Fruit fly (Drosophila melanogaster) whole organism, wandering third instar larva: Measurements from ENCODE around the gene CG32683.

Source experiments
- Abd-B ChIP-seq: fragments of >200 bp; optimal IDR thresholded peaks from 2 replicates; lab custom pipeline; 2017; ENCODE audit warnings: missing biosample characterization, missing genetic modification characterization
- CG32264 ChIP-seq: fragments of 200-800 bp; sonication (Bioruptor generic); optimal IDR thresholded peaks from 2 replicates; lab custom pipeline; 2016; ENCODE audit warnings: missing biosample characterization, missing genetic modification characterization
- CG9705 ChIP-seq: fragments of 200-800 bp; sonication (Bioruptor generic); optimal IDR thresholded peaks from 2 replicates; lab custom pipeline; 2018; ENCODE audit warnings: missing biosample characterization, mild to moderate bottlenecking, missing genetic modification characterization
- CrebA ChIP-seq: fragments of 200-800 bp; sonication (Bioruptor generic); optimal IDR thresholded peaks from 2 replicates; lab custom pipeline; 2016; ENCODE audit warnings: missing biosample characterization, mild to moderate bottlenecking, missing genetic modification characterization, borderline replicate concordance
- Dfd ChIP-seq: fragments of >200 bp; optimal IDR thresholded peaks from 2 replicates; lab custom pipeline; 2017; ENCODE audit warnings: missing biosample characterization, missing genetic modification characterization
- HLH106 ChIP-seq: fragments of 200-800 bp; optimal IDR thresholded peaks from 3 replicates; lab custom pipeline; 2019; ENCODE audit warnings: missing biosample characterization, mild to moderate bottlenecking, missing genetic modification characterization, moderate library complexity
- Hnf4 ChIP-seq: fragments of 200-800 bp; sonication (Bioruptor generic); optimal IDR thresholded peaks from 2 replicates; lab custom pipeline; 2016; ENCODE audit warnings: missing biosample characterization, mild to moderate bottlenecking, missing genetic modification characterization
- Hr83 ChIP-seq: fragments of 200-300 bp; sonication (Bioruptor generic); optimal IDR thresholded peaks from 2 replicates; lab custom pipeline; 2016; ENCODE audit warnings: missing biosample characterization, mild to moderate bottlenecking, missing genetic modification characterization, moderate library complexity; ENCODE audit not compliant: poor library complexity, severe bottlenecking
- Jra ChIP-seq: sonication (Bioruptor generic); optimal IDR thresholded peaks from 2 replicates; lab custom pipeline; 2016; ENCODE audit warnings: missing biosample characterization, missing genetic modification characterization
- Mio ChIP-seq: sonication (Bioruptor generic); optimal IDR thresholded peaks from 2 replicates; lab custom pipeline; 2016; ENCODE audit warnings: missing biosample characterization, missing genetic modification characterization
- Myc ChIP-seq: fragments of >200 bp; optimal IDR thresholded peaks from 2 replicates; lab custom pipeline; 2017
- N ChIP-seq: fragments of >200 bp; optimal IDR thresholded peaks from 2 replicates; lab custom pipeline; 2018; ENCODE audit warnings: missing biosample characterization, missing external identifiers, missing genetic modification characterization
- OdsH ChIP-seq: fragments of 200-800 bp; sonication (Bioruptor generic); optimal IDR thresholded peaks from 2 replicates; lab custom pipeline; 2016; ENCODE audit warnings: missing biosample characterization, mild to moderate bottlenecking, missing genetic modification characterization
- Sp1 ChIP-seq: fragments of 200-800 bp; sonication (Bioruptor generic); optimal IDR thresholded peaks from 3 replicates; lab custom pipeline; 2019; ENCODE audit warnings: missing biosample characterization, mild to moderate bottlenecking, missing genetic modification characterization, moderate library complexity
- Vsx2 ChIP-seq: fragments of 200-300, 225-300 bp; sonication (Bioruptor generic); optimal IDR thresholded peaks from 2 replicates; lab custom pipeline; 2018; ENCODE audit warnings: missing biosample characterization, missing genetic modification characterization; ENCODE audit not compliant: partially characterized antibody
- br ChIP-seq: fragments of 200-800 bp; sonication (Bioruptor generic); optimal IDR thresholded peaks from 2 replicates; lab custom pipeline; 2016; ENCODE audit warnings: missing biosample characterization, missing genetic modification characterization
- brk ChIP-seq: fragments of 200-800 bp; sonication (Bioruptor generic); optimal IDR thresholded peaks from 2 replicates; lab custom pipeline; 2016; ENCODE audit warnings: missing biosample characterization, mild to moderate bottlenecking, missing genetic modification characterization
- dl ChIP-seq, 2 experiments: fragments of 175-275, 200-275 bp in 1 of 2; fragments of 200-275 bp in 1 of 2; sonication (Bioruptor generic); optimal IDR thresholded peaks; lab custom pipeline; 2018; ENCODE audit warnings: mild to moderate bottlenecking in 2 of 2, missing biosample characterization in 2 of 2, missing genetic modification characterization in 2 of 2, moderate library complexity in 2 of 2; ENCODE audit not compliant: partially characterized antibody in 2 of 2, insufficient read depth in 1 of 2
- dsf ChIP-seq: sonication (Bioruptor generic); optimal IDR thresholded peaks from 2 replicates; lab custom pipeline; 2016; ENCODE audit warnings: missing biosample characterization, missing genetic modification characterization, borderline replicate concordance
- ey ChIP-seq: fragments of 200-800 bp; sonication (Bioruptor generic); optimal IDR thresholded peaks from 2 replicates; lab custom pipeline; 2016; ENCODE audit warnings: missing biosample characterization, missing genetic modification characterization
- foxo ChIP-seq, 2 experiments: fragments of 200-800 bp; sonication (Bioruptor generic); optimal IDR thresholded peaks; 2 replicates in 1 of 2; 3 replicates in 1 of 2; lab custom pipeline; 2016 to 2017; ENCODE audit warnings: missing biosample characterization in 2 of 2, missing genetic modification characterization in 2 of 2
- fru ChIP-seq: fragments of 200-800 bp; sonication (Bioruptor generic); optimal IDR thresholded peaks from 3 replicates; lab custom pipeline; 2016; ENCODE audit warnings: missing biosample characterization, mild to moderate bottlenecking, missing genetic modification characterization
- h ChIP-seq: fragments of 200-800 bp; sonication (Bioruptor generic); optimal IDR thresholded peaks from 3 replicates; lab custom pipeline; 2016; ENCODE audit warnings: missing biosample characterization, mild to moderate bottlenecking, missing genetic modification characterization
- jim ChIP-seq: fragments of 175-275, 200-325 bp; sonication (Bioruptor generic); optimal IDR thresholded peaks from 2 replicates; lab custom pipeline; 2016; ENCODE audit warnings: missing biosample characterization, mild to moderate bottlenecking, missing genetic modification characterization
- lola ChIP-seq: fragments of >200 bp; optimal IDR thresholded peaks from 2 replicates; lab custom pipeline; 2017; ENCODE audit warnings: missing biosample characterization, missing genetic modification characterization
- pan ChIP-seq: fragments of >200 bp; optimal IDR thresholded peaks from 2 replicates; lab custom pipeline; 2017
- psq ChIP-seq: fragments of 200-800 bp; sonication (Bioruptor generic); optimal IDR thresholded peaks from 3 replicates; lab custom pipeline; 2017; ENCODE audit warnings: missing biosample characterization, mild to moderate bottlenecking, missing genetic modification characterization, moderate library complexity
- rgr ChIP-seq: fragments of 200-800 bp; sonication (Bioruptor generic); optimal IDR thresholded peaks from 3 replicates; lab custom pipeline; 2016; ENCODE audit warnings: missing biosample characterization, mild to moderate bottlenecking, missing genetic modification characterization
- sv ChIP-seq: fragments of 200-800 bp; sonication (Bioruptor generic); optimal IDR thresholded peaks from 3 replicates; lab custom pipeline; 2016; ENCODE audit warnings: missing biosample characterization, missing genetic modification characterization
- tai ChIP-seq: sonication (Bioruptor generic); optimal IDR thresholded peaks from 2 replicates; lab custom pipeline; 2016; ENCODE audit warnings: missing biosample characterization, missing genetic modification characterization

Gene CG32683

DNA sequence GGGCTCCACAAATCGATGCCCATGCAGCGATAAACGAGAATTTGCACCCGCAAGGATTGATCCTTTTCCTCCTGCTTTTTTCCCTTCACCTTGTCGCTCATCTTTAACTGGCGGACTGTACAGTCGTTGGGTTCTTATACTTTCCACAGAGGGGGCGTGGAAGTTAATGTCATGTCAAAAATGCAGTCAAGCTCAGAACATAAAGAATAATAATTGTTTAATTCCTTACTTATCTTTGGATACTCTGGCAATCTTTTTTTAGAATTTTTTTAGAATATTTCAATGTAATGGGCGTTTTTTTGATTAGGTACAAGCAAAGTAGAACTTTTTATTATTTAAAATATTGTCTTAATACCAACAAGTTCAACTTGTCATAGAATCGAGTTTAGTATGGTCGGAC is 4.9 kb upstream of the CG32683 start, which contains the start of gene Or9a:
Gene Or9a, minus strand, starts transcription at position 101 of the 400 bp plus-strand sequence.
- TF ChIP-seq CG9705 (no peak), OdsH (no peak), lola (GFP tag; lab: Kevin White, UChicago) (no peak), Vsx2 (GFP tag; lab: Kevin White, UChicago) (no peak), dl (GFP tag; optimal IDR thresholded peaks at IDR 0.05; lab: Kevin White, UChicago; ENCODE audit: insufficient read depth in 1 of 2, partially characterized antibody in 2 of 2) (no peak), Dfd (GFP tag; lab: Kevin White, UChicago) (no peak), jim (GFP tag; lab: Kevin White, UChicago) (no peak), pan (no peak), h (no peak)

DNA sequence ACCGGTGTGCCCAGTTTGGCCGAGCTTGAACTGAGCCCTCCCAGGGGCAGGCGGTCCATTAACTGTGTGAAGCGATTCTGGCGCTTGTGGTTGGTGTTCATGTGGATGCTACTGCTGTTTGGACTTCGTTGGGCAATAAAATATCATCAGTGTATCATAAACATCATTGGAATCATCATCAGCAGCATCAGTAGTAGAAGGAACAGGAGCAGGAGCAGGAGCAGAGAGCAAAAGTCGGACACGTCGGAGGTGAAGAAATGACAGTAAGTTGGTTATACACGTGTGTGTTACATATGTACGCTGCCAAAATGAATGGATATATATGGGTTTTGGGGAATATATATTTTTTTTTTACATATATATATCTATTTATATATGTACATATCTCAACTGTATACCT is 22.0 kb downstream of the CG32683 start, which contains the start of gene CG12640:
Gene CG12640, minus strand, starts transcription at position 101 of the 400 bp plus-strand sequence.
- TF ChIP-seq tai (GFP tag; lab: Kevin White, UChicago) (no peak), Hnf4 (GFP tag; lab: Kevin White, UChicago) (no peak), dsf (GFP tag; lab: Kevin White, UChicago) (no peak)

DNA sequence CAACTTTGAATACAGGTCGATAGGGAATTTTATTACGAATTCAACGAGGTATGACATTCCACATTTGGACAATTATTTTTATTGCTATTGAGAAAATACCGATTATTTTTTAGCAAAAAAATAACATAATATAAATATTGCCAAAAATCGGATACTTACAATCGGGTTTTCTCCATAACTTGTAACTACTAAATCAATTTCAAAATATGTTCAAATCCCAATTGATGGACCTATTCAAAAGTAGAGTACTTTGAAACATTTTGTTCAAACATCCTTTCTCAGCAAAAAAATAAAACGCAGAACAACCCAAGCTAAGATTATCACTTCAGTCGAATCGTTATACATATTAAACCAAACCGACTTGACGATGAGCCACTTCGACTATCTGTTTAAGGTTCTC is 37.6 kb downstream of the CG32683 start, which contains the start of gene RabX2:
Gene RabX2, plus strand, starts transcription at position 301 of the 400 bp plus-strand sequence.
- no peak for TF ChIP-seq rgr (GFP tag; lab: Kevin White, UChicago)
- TF ChIP-seq dsf (GFP tag; lab: Kevin White, UChicago): no peak
- no peak for TF ChIP-seq Myc (lab: Kevin White, UChicago)
- TF ChIP-seq jim (GFP tag; lab: Kevin White, UChicago): no peak
- TF ChIP-seq CG9705: no peak
- TF ChIP-seq, all 38 proteins: peak for 0

DNA sequence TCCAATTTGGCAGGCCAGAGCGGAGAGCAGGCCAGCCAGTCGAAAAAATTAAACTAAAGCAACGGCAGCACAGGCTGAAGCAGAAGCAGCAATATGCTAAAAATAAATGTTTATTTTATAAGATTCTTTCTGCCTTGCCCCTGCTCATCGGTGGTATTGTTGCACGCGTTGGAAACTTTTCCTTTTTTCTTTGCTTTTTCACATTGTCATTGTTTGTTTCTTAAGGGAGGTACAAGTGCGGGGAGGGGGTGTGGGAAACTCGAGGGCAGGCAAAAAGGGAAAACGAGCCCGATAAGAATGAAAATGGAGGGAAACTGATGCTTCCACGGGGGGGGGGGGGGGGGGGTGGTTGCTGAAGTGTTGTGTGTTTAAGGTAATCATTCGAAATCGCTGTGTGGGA is 55.7 kb downstream of the CG32683 start:
- TF ChIP-seq Hr83: no peak
- no peak for TF ChIP-seq tai (GFP tag; lab: Kevin White, UChicago)
- TF ChIP-seq Dfd (GFP tag; lab: Kevin White, UChicago): no peak
- TF ChIP-seq Hnf4 (GFP tag; lab: Kevin White, UChicago): no peak
- no peak for TF ChIP-seq N
- TF ChIP-seq dsf (GFP tag; lab: Kevin White, UChicago): no peak
- no peak for TF ChIP-seq psq (GFP tag; lab: Kevin White, UChicago)
- TF ChIP-seq lola (GFP tag; lab: Kevin White, UChicago): no peak
- no peak for TF ChIP-seq h
- TF ChIP-seq CG32264 (GFP tag; lab: Kevin White, UChicago): no peak
- TF ChIP-seq pan: no peak
- no peak for TF ChIP-seq br

DNA sequence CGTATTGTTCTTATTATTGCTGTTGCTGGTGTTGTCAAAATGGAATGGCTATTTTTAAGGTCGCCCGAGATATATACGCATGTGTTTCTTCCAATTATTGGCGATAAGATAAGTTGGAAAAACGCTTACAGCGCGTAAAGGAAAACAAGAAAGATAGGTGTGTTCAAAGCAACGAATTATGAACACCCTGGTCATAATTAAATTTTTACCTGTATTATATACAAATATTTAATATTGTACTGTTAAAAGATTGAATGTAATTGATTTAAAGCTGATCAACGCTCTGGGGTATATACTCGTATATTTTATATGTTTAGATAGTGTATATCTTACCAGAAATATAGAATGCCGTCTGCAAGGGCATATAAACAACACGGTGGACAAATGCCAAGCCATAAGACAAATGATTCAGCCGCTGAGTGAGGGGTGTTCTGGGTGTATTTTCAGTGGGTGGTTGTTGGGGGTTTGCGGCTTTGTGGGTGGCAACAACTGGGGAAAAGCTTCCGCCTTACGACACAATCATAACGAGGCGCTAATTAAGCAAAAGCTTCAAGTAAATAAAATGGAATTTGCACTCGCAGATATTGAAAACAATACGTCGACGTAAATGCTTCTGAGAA is 57.1 kb downstream of the CG32683 start:
- TF ChIP-seq brk (GFP tag; lab: Kevin White, UChicago): no peak
- TF ChIP-seq Mio (GFP tag; lab: Kevin White, UChicago): no peak
- TF ChIP-seq sv (GFP tag; lab: Kevin White, UChicago): no peak
- TF ChIP-seq rgr (GFP tag; lab: Kevin White, UChicago): peak; percentile 24
- TF ChIP-seq HLH106 (tag; lab: Kevin White, UChicago): peak; percentile 37
- TF ChIP-seq foxo (GFP tag; optimal IDR thresholded peaks at IDR 0.05; lab: Kevin White, UChicago): peak in 1 of 2 experiments; percentile 22
- TF ChIP-seq Jra: no peak
- TF ChIP-seq psq (GFP tag; lab: Kevin White, UChicago): peak; percentile 12
- peak; percentile 27 for TF ChIP-seq Sp1 (GFP tag; lab: Kevin White, UChicago)
- peak; percentile 1 for TF ChIP-seq ey (GFP tag; lab: Kevin White, UChicago)
- TF ChIP-seq h: peak; percentile 15
- TF ChIP-seq fru (GFP tag; lab: Kevin White, UChicago): peak; percentile 30
- TF ChIP-seq Abd-B: no peak
- TF ChIP-seq OdsH: peak; percentile 5

DNA sequence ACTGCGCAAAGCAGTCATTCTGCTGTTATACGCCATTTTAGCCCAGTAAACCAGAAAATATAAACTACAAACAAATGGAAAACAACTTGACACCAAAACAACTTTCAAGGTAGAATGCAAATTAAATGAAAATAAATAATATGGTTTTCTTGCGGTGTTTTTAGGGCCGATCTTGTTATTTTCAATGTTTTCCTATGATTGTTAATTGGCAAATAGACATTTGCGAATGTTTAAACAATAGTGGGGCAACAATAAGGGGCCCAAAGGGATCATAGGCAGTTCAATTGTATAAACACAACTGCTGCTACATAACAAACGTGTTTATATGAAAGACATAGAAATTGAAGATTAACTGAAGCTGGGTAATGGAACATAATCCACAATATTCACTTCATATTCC is 57.9 kb downstream of the CG32683 start:
- TF ChIP-seq CG9705: no peak
- TF ChIP-seq ey (GFP tag; lab: Kevin White, UChicago): no peak
- TF ChIP-seq Jra: no peak
- TF ChIP-seq pan: no peak
- TF ChIP-seq dl (GFP tag; optimal IDR thresholded peaks at IDR 0.05; lab: Kevin White, UChicago; ENCODE audit: insufficient read depth in 1 of 2, partially characterized antibody in 2 of 2): no peak
- TF ChIP-seq Myc (lab: Kevin White, UChicago): no peak
- TF ChIP-seq CrebA (GFP tag; lab: Kevin White, UChicago): no peak
- no peak for TF ChIP-seq foxo (GFP tag; optimal IDR thresholded peaks at IDR 0.05; lab: Kevin White, UChicago)
- no peak for TF ChIP-seq Hr83
